Worm (Caenorhabditis elegans) whole organism, L1 larva: Measurements from ENCODE around the gene Y57G11C.3.

Experiments
- ama-1 ChIP-seq: fragments of 150-350 bp; optimal IDR thresholded peaks from 2 replicates; lab custom pipeline; 2014
- blmp-1 ChIP-seq: fragments of 150-350 bp; optimal IDR thresholded peaks from 2 replicates; lab custom pipeline; 2014; ENCODE audit warnings: missing biosample characterization, missing genetic modification characterization
- ceh-82 ChIP-seq, 3 experiments: fragments of 150-350 bp in 1 of 3; sonication (generic microtip) in 2 of 3; optimal IDR thresholded peaks; 2 replicates each; lab custom pipeline; 2014 to 2017; ENCODE audit warnings: missing biosample characterization in 3 of 3, missing genetic modification characterization in 3 of 3
- dsc-1 ChIP-seq: sonication (generic microtip); optimal IDR thresholded peaks from 2 replicates; lab custom pipeline; 2016; ENCODE audit warnings: mild to moderate bottlenecking, missing genetic modification characterization, missing compliant biosample characterization
- egl-27 ChIP-seq, 2 experiments: fragments of 150-350 bp in 1 of 2; sonication (generic microtip); optimal IDR thresholded peaks; 3 replicates each; lab custom pipeline; 2017 to 2018; ENCODE audit warnings: missing biosample characterization in 2 of 2, missing genetic modification characterization in 2 of 2, missing genetic modification reagents in 2 of 2
- irx-1 ChIP-seq: sonication (generic microtip); optimal IDR thresholded peaks from 2 replicates; lab custom pipeline; 2016; ENCODE audit warnings: missing genetic modification characterization, missing compliant biosample characterization
- lsy-2 ChIP-seq, 2 experiments: fragments of 150-350 bp; optimal IDR thresholded peaks; 2 replicates each; lab custom pipeline; 2014; ENCODE audit warnings: missing biosample characterization in 2 of 2, missing genetic modification characterization in 2 of 2
- nhr-28 ChIP-seq: fragments of 150-350 bp; optimal IDR thresholded peaks from 2 replicates; lab custom pipeline; 2014; ENCODE audit warnings: missing biosample characterization, missing genetic modification characterization
- nhr-90 ChIP-seq: sonication (generic microtip); optimal IDR thresholded peaks from 2 replicates; lab custom pipeline; 2016; ENCODE audit warnings: mild to moderate bottlenecking, missing genetic modification characterization, missing compliant biosample characterization; ENCODE audit not compliant: poor library complexity
- snpc-4 ChIP-seq: fragments of 150-350 bp; optimal IDR thresholded peaks from 2 replicates; lab custom pipeline; 2014; ENCODE audit warnings: missing biosample characterization, missing genetic modification characterization
- unc-62 ChIP-seq: fragments of 150-350 bp; optimal IDR thresholded peaks from 2 replicates; lab custom pipeline; 2014; ENCODE audit warnings: missing biosample characterization, missing genetic modification reagents, missing genetic modification characterization
- ztf-4 ChIP-seq: fragments of 150-350 bp; optimal IDR thresholded peaks from 2 replicates; lab custom pipeline; 2014; ENCODE audit warnings: missing biosample characterization, missing genetic modification characterization

DNA sequence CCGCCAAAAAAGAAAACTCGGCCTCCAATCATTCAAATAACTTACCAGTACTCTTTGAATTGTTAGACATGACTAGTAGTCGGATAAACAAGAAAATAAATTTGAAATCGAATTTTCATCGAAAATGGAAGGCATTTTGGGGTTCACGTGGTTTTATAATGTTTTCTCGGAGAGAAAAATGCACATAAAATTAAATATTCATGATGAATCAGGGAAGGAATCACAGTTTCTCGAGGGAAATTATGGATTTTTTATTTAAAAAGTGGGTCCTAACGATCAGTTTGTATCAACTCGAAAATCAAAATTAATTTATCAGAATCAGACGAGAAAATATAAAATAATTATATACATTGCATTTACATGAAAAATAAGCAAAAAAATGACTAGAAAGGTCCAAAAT is 2.7 kb upstream of the Y57G11C.3 start, which contains the start of gene Y57G11C.5:
- TF ChIP-seq egl-27 (tag; optimal IDR thresholded peaks at IDR 0.05; lab: Kevin White, UChicago) (no peak), unc-62 (GFP tag; lab: Kevin White, UChicago) (no peak), ceh-82 (tag; optimal IDR thresholded peaks at IDR 0.05; lab: Kevin White, UChicago) (no peak), blmp-1 (tag; lab: Kevin White, UChicago) (no peak), dsc-1 (tag; lab: Kevin White, UChicago) (no peak), nhr-28 (tag; lab: Kevin White, UChicago) (no peak), ama-1 (lab: Kevin White, UChicago) (no peak), lsy-2 (tag; optimal IDR thresholded peaks at IDR 0.05; lab: Kevin White, UChicago) (no peak), snpc-4 (tag; lab: Kevin White, UChicago) (no peak), ztf-4 (tag; lab: Kevin White, UChicago) (no peak), nhr-90 (tag; lab: Kevin White, UChicago) (no peak), irx-1 (tag; lab: Kevin White, UChicago) (no peak)
